Fruit fly (Drosophila melanogaster) whole organism, pupa: ENCODE results near the gene CG15144.

Experiments
- CG14655 ChIP-seq: fragments of 200-800 bp; sonication (Bioruptor generic); optimal IDR thresholded peaks from 3 replicates; lab custom pipeline; 2017; ENCODE audit warnings: mild to moderate bottlenecking, missing biosample characterization, missing genetic modification reagents, missing genetic modification characterization
- CG17806 ChIP-seq: fragments of 200-800 bp; sonication (Bioruptor generic); optimal IDR thresholded peaks from 2 replicates; lab custom pipeline; 2018; ENCODE audit warnings: missing biosample characterization, mild to moderate bottlenecking, missing genetic modification characterization, moderate library complexity
- CG8301 ChIP-seq: fragments of 200-800 bp; sonication (Bioruptor generic); optimal IDR thresholded peaks from 2 replicates; lab custom pipeline; 2018; ENCODE audit warnings: missing biosample characterization, mild to moderate bottlenecking, missing genetic modification characterization
- CG9948 ChIP-seq: fragments of 200-800 bp; sonication (Bioruptor generic); optimal IDR thresholded peaks from 2 replicates; lab custom pipeline; 2018; ENCODE audit warnings: missing biosample characterization, mild to moderate bottlenecking, missing genetic modification characterization, moderate library complexity
- EcR ChIP-seq: fragments of 200-800 bp; sonication (Bioruptor generic); optimal IDR thresholded peaks from 3 replicates; lab custom pipeline; 2019; ENCODE audit warnings: missing biosample characterization, missing genetic modification characterization, mild to moderate bottlenecking, moderate library complexity, missing genetic modification reagents
- Pif1B ChIP-seq: fragments of 200-800 bp; sonication (Bioruptor generic); optimal IDR thresholded peaks from 3 replicates; lab custom pipeline; 2016; ENCODE audit warnings: missing biosample characterization, missing genetic modification characterization
- Snoo ChIP-seq: fragments of 200-800 bp; sonication (Bioruptor generic); optimal IDR thresholded peaks from 3 replicates; lab custom pipeline; 2017; ENCODE audit warnings: missing biosample characterization, mild to moderate bottlenecking, missing genetic modification characterization, inconsistent platforms
- fd96Ca ChIP-seq: fragments of 200-800 bp; sonication (Bioruptor generic); IDR thresholded peaks from 3 replicates; pipeline ENCODE4 v1.3.6; 2022; ENCODE audit warnings: missing biosample characterization, missing genetic modification characterization
- rn ChIP-seq: fragments of 200-800 bp; sonication (Bioruptor generic); IDR thresholded peaks from 2 replicates; pipeline ENCODE4 v1.3.6; 2022; ENCODE audit warnings: missing biosample characterization, missing genetic modification characterization

DNA sequence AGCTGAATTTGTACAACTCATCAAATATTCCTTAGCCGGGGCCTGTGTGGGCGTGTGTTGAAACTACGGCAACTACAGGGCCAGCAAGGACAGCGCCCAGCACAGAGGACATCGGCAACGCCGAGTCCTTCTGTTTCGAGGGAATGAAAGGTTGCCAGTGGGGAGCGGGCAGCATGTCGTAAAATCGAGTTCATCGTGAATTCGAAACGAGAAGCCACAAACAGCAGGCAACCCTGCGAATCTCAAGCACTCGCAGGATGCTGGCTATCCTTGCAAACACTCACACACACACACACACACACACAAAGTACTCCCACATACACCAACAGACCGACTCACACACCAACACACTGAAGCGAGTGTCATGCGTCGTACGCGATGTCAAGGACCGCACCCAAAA, 33.0 kb upstream of the CG15144 start:
- no peak for TF ChIP-seq CG14655
- no peak for TF ChIP-seq fd96Ca (GFP tag; lab: Robert Waterston, UW)
- TF ChIP-seq CG9948 (tag; lab: Kevin White, UChicago) = no peak
- no peak for TF ChIP-seq EcR (GFP tag; lab: Kevin White, UChicago)
- TF ChIP-seq rn (GFP tag; lab: Robert Waterston, UW) = no peak
- no peak for TF ChIP-seq Pif1B (GFP tag; lab: Kevin White, UChicago)
- no peak for TF ChIP-seq Snoo (tag; lab: Kevin White, UChicago)
- no peak for TF ChIP-seq CG17806 (tag; lab: Kevin White, UChicago)
- no peak for TF ChIP-seq CG8301 (tag; lab: Kevin White, UChicago)
